Fruit fly (Drosophila melanogaster): Measurements from ENCODE around the gene atk.

dm6 chr3L:20472607-20473006 is 7.9 kb upstream of the atk start:
- no peak for TF ChIP-seq usp (GFP tag; optimal IDR thresholded peaks at IDR 0.05)
- TF ChIP-seq pan (optimal IDR thresholded peaks at IDR 0.05) = no peak
- no peak for TF ChIP-seq psq (optimal IDR thresholded peaks at IDR 0.05)
- no peak for TF ChIP-seq CG8478 (optimal IDR thresholded peaks at IDR 0.05)
- TF ChIP-seq EcR (GFP tag; optimal IDR thresholded peaks at IDR 0.05) = no peak
- TF ChIP-seq Dll (optimal IDR thresholded peaks at IDR 0.05) = no peak
